Worm (Caenorhabditis elegans) whole organism, late embryonic: Measurements from ENCODE around the gene gop-2.

Experiments used
- C08G9.2 ChIP-seq: sonication (generic microtip); optimal IDR thresholded peaks from 2 replicates; lab custom pipeline; 2016; ENCODE audit warnings: mild to moderate bottlenecking, missing genetic modification characterization, moderate library complexity, missing compliant biosample characterization
- C38D4.7 ChIP-seq: fragments of 200-800 bp; sonication (Bioruptor generic); optimal IDR thresholded peaks from 2 replicates; lab custom pipeline; 2018; ENCODE audit warnings: mild to moderate bottlenecking, missing genetic modification characterization, moderate library complexity, missing compliant biosample characterization
- F13H6.1 ChIP-seq: sonication (generic microtip); optimal IDR thresholded peaks from 2 replicates; lab custom pipeline; 2016; ENCODE audit warnings: missing genetic modification characterization, missing compliant biosample characterization
- K02D7.2 ChIP-seq: sonication (generic microtip); optimal IDR thresholded peaks from 2 replicates; lab custom pipeline; 2017; ENCODE audit warnings: mild to moderate bottlenecking, missing genetic modification characterization, missing compliant biosample characterization
- K09A11.1 ChIP-seq: sonication (generic microtip); optimal IDR thresholded peaks from 2 replicates; lab custom pipeline; 2017; ENCODE audit warnings: antibody characterized with exemption, mild to moderate bottlenecking, missing genetic modification characterization, missing compliant biosample characterization; ENCODE audit not compliant: insufficient read depth
- Y22D7AL.16 ChIP-seq: sonication (generic microtip); optimal IDR thresholded peaks from 2 replicates; lab custom pipeline; 2016; ENCODE audit warnings: missing genetic modification characterization, missing compliant biosample characterization
- ama-1 ChIP-seq: fragments of 150-350 bp; optimal IDR thresholded peaks from 2 replicates; lab custom pipeline; 2014
- ceh-18 ChIP-seq: sonication (generic microtip); optimal IDR thresholded peaks from 2 replicates; lab custom pipeline; 2016; ENCODE audit warnings: missing genetic modification characterization, missing compliant biosample characterization
- ceh-19 ChIP-seq: fragments of 200-800 bp; sonication (Bioruptor generic); optimal IDR thresholded peaks from 2 replicates; lab custom pipeline; 2018; ENCODE audit warnings: mild to moderate bottlenecking, missing genetic modification characterization, missing compliant biosample characterization
- ceh-2 ChIP-seq: sonication (generic microtip); optimal IDR thresholded peaks from 2 replicates; lab custom pipeline; 2016; ENCODE audit warnings: missing genotype, missing genetic modification characterization, missing compliant biosample characterization
- ceh-24 ChIP-seq: sonication (generic microtip); optimal IDR thresholded peaks from 2 replicates; lab custom pipeline; 2016; ENCODE audit warnings: mild to moderate bottlenecking, missing genetic modification characterization, missing compliant biosample characterization
- ceh-31 ChIP-seq: sonication (generic microtip); optimal IDR thresholded peaks from 2 replicates; lab custom pipeline; 2016; ENCODE audit warnings: missing genetic modification characterization, missing compliant biosample characterization
- ceh-6 ChIP-seq: fragments of 200-800 bp; sonication (Bioruptor generic); optimal IDR thresholded peaks from 2 replicates; lab custom pipeline; 2018; ENCODE audit warnings: mild to moderate bottlenecking, missing genetic modification characterization, missing compliant biosample characterization
- che-1 ChIP-seq: sonication (generic microtip); optimal IDR thresholded peaks from 2 replicates; lab custom pipeline; 2016; ENCODE audit warnings: mild to moderate bottlenecking, missing genetic modification characterization, missing compliant biosample characterization
- dmd-4 ChIP-seq: sonication (generic microtip); optimal IDR thresholded peaks from 2 replicates; lab custom pipeline; 2016; ENCODE audit warnings: borderline replicate concordance, missing genetic modification characterization, missing compliant biosample characterization
- elt-2 ChIP-seq: sonication (generic microtip); optimal IDR thresholded peaks from 2 replicates; lab custom pipeline; 2016; ENCODE audit warnings: missing genetic modification reagents, missing genetic modification characterization, missing compliant biosample characterization
- ets-4 ChIP-seq: sonication (generic microtip); optimal IDR thresholded peaks from 2 replicates; lab custom pipeline; 2016; ENCODE audit warnings: missing genetic modification characterization, missing compliant biosample characterization
- fkh-10 ChIP-seq: fragments of 150-350 bp; optimal IDR thresholded peaks from 2 replicates; lab custom pipeline; 2014; ENCODE audit warnings: missing biosample characterization, missing genetic modification reagents, missing genetic modification characterization
- fkh-6 ChIP-seq: sonication (generic microtip); optimal IDR thresholded peaks from 2 replicates; lab custom pipeline; 2016; ENCODE audit warnings: missing genetic modification characterization, missing compliant biosample characterization
- gmeb-2 ChIP-seq: sonication (generic microtip); optimal IDR thresholded peaks from 2 replicates; lab custom pipeline; 2016; ENCODE audit warnings: missing genetic modification characterization, inconsistent platforms, missing compliant biosample characterization
- hlh-13 ChIP-seq: fragments of 200-800 bp; sonication (Bioruptor generic); optimal IDR thresholded peaks from 2 replicates; lab custom pipeline; 2018; ENCODE audit warnings: mild to moderate bottlenecking, missing genetic modification characterization, missing compliant biosample characterization
- hlh-15 ChIP-seq: sonication (generic microtip); optimal IDR thresholded peaks from 2 replicates; lab custom pipeline; 2016; ENCODE audit warnings: missing genetic modification characterization, missing compliant biosample characterization
- hlh-30 ChIP-seq: sonication (generic microtip); optimal IDR thresholded peaks from 2 replicates; lab custom pipeline; 2017; ENCODE audit warnings: antibody characterized with exemption, missing genetic modification characterization, missing compliant biosample characterization; ENCODE audit not compliant: insufficient read depth
- lim-6 ChIP-seq: sonication (generic microtip); optimal IDR thresholded peaks from 2 replicates; lab custom pipeline; 2016; ENCODE audit warnings: missing genetic modification characterization, missing compliant biosample characterization
- mec-3 ChIP-seq: sonication (generic microtip); optimal IDR thresholded peaks from 2 replicates; lab custom pipeline; 2016; ENCODE audit warnings: borderline replicate concordance, missing genetic modification characterization, missing compliant biosample characterization
- nfya-1 ChIP-seq: sonication (generic microtip); optimal IDR thresholded peaks from 2 replicates; lab custom pipeline; 2017; ENCODE audit warnings: missing genetic modification characterization, mild to moderate bottlenecking, missing compliant biosample characterization, antibody characterized with exemption, moderate library complexity
- nhr-11 ChIP-seq: fragments of 150-350 bp; optimal IDR thresholded peaks from 2 replicates; lab custom pipeline; 2014; ENCODE audit warnings: missing biosample characterization, missing genetic modification characterization
- nhr-232 ChIP-seq: sonication (generic microtip); optimal IDR thresholded peaks from 2 replicates; lab custom pipeline; 2016; ENCODE audit warnings: missing genetic modification characterization, missing compliant biosample characterization
- npax-4 ChIP-seq: sonication (generic microtip); optimal IDR thresholded peaks from 2 replicates; lab custom pipeline; 2016; ENCODE audit warnings: missing genetic modification characterization, missing compliant biosample characterization
- odd-2 ChIP-seq: sonication (generic microtip); optimal IDR thresholded peaks from 2 replicates; lab custom pipeline; 2017; ENCODE audit warnings: antibody characterized with exemption, mild to moderate bottlenecking, missing genetic modification characterization, missing compliant biosample characterization
- pag-3 ChIP-seq: sonication (generic microtip); optimal IDR thresholded peaks from 2 replicates; lab custom pipeline; 2016; ENCODE audit warnings: missing compliant biosample characterization, missing genetic modification characterization, borderline replicate concordance
- pat-9 ChIP-seq: fragments of 200-800 bp; sonication (Bioruptor generic); optimal IDR thresholded peaks from 2 replicates; lab custom pipeline; 2018; ENCODE audit warnings: mild to moderate bottlenecking, missing genetic modification characterization, moderate library complexity, missing compliant biosample characterization
- pha-2 ChIP-seq: sonication (generic microtip); optimal IDR thresholded peaks from 2 replicates; lab custom pipeline; 2017; ENCODE audit warnings: mild to moderate bottlenecking, missing genetic modification characterization, missing compliant biosample characterization
- pha-4 ChIP-seq: fragments of 150-350 bp; optimal IDR thresholded peaks from 2 replicates; lab custom pipeline; 2018; ENCODE audit warnings: missing biosample characterization, missing genetic modification reagents, missing genetic modification characterization
- pros-1 ChIP-seq: fragments of 150-350 bp; optimal IDR thresholded peaks from 2 replicates; lab custom pipeline; 2014; ENCODE audit warnings: missing biosample characterization, missing genetic modification reagents, missing genetic modification characterization
- ref-2 ChIP-seq: sonication (generic microtip); optimal IDR thresholded peaks from 2 replicates; lab custom pipeline; 2016; ENCODE audit warnings: missing genetic modification characterization, missing compliant biosample characterization
- rnt-1 ChIP-seq: sonication (generic microtip); optimal IDR thresholded peaks from 2 replicates; lab custom pipeline; 2016; ENCODE audit warnings: missing genetic modification characterization, missing compliant biosample characterization
- sdc-2 ChIP-seq: sonication (generic microtip); optimal IDR thresholded peaks from 2 replicates; lab custom pipeline; 2016; ENCODE audit warnings: missing genotype, missing genetic modification characterization, missing compliant biosample characterization
- sox-4 ChIP-seq: sonication (generic microtip); optimal IDR thresholded peaks from 2 replicates; lab custom pipeline; 2017; ENCODE audit warnings: mild to moderate bottlenecking, missing genetic modification characterization, inconsistent platforms, missing compliant biosample characterization
- tbx-2 ChIP-seq: sonication (generic microtip); optimal IDR thresholded peaks from 2 replicates; lab custom pipeline; 2016; ENCODE audit warnings: missing genetic modification characterization, missing compliant biosample characterization
- ttx-3 ChIP-seq: sonication (generic microtip); optimal IDR thresholded peaks from 2 replicates; lab custom pipeline; 2016; ENCODE audit warnings: missing genetic modification reagents, missing genetic modification characterization, missing compliant biosample characterization
- unc-3 ChIP-seq, 2 experiments: fragments of 200-800 bp in 1 of 2; sonication (Bioruptor generic) in 1 of 2; sonication (generic microtip) in 1 of 2; conservative IDR thresholded peaks in 1 of 2; optimal IDR thresholded peaks in 1 of 2; 2 replicates each; pipeline versions ENCODE4 v1.3.6 to Lab custom; 2016 to 2022; ENCODE audit warnings: missing compliant biosample characterization in 2 of 2, missing genetic modification characterization in 2 of 2, missing genetic modification reagents in 1 of 2
- unc-42 ChIP-seq: sonication (generic microtip); optimal IDR thresholded peaks from 2 replicates; lab custom pipeline; 2016; ENCODE audit warnings: missing genotype, missing genetic modification characterization, missing compliant biosample characterization
- unc-86 ChIP-seq: sonication (generic microtip); optimal IDR thresholded peaks from 2 replicates; lab custom pipeline; 2016; ENCODE audit warnings: missing genetic modification characterization, missing compliant biosample characterization
- zip-5 ChIP-seq: sonication (generic microtip); optimal IDR thresholded peaks from 2 replicates; lab custom pipeline; 2016; ENCODE audit warnings: missing genetic modification characterization, missing compliant biosample characterization

The gop-2 gene

DNA sequence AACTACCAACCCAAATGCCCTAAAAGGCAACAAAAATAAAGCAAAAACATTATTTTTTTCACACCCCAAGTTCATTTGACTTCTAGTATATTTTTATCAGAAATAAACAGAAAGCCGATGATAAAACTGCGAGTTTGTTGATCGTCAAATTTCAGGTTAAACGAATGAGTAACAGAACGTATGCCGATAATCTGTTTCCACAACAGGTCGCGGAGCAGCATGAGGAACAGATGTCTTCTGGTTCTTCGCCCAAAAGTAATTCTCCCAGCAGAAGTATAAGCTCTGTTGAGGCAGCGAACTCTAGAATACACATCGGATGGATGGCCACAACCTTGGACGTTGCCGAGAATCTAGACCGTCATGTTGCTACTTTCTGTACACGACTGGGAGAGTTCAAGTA is 28.4 kb upstream of the gop-2 start, which contains the start of gene prmt-5:
prmt-5 (plus strand) TSS at position 141 of the 400 bp plus-strand sequence.
- TF ChIP-seq tbx-2 (tag; lab: Kevin White, UChicago), result no peak
- no peak for TF ChIP-seq fkh-10 (GFP tag; lab: Kevin White, UChicago)
- TF ChIP-seq rnt-1 (tag; lab: Kevin White, UChicago), result no peak
- no peak for TF ChIP-seq ceh-31
- no peak for TF ChIP-seq pha-2 (tag; lab: Kevin White, UChicago)

DNA sequence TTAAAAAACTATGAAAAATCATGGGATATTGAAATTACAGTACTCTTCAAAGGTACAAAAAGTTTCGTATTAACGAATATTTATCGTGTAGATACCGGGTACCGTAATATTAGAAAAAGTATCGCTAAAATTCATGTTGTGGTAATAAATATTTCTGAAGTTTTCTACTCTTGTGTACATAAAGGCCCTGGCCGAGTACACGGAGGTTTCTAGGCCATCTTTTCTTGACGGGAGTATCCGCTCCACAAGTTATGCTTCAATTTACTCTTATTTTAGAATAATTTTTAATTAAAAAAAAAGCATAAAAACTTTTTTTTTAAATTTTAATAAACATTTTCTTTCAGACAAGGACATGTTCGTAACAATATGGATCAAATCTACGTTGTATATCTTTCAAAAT is 25.7 kb upstream of the gop-2 start:
- TF ChIP-seq lim-6 (no peak), Y22D7AL.16 (tag; lab: Kevin White, UChicago) (no peak), npax-4 (tag; lab: Kevin White, UChicago) (no peak), unc-3 (GFP tag; conservative IDR thresholded peaks at IDR 0.05; lab: Robert Waterston, UW) (no peak), unc-3 (tag; optimal IDR thresholded peaks at IDR 0.05; lab: Kevin White, UChicago) (no peak), ceh-24 (tag; lab: Kevin White, UChicago) (no peak), ceh-19 (no peak), hlh-15 (no peak), unc-86 (tag; lab: Kevin White, UChicago) (no peak), elt-2 (no peak), ceh-6 (GFP tag; lab: Kevin White, UChicago) (no peak), nfya-1 (tag; lab: Kevin White, UChicago) (no peak), ets-4 (tag; lab: Kevin White, UChicago) (no peak), che-1 (tag; lab: Kevin White, UChicago) (no peak), pros-1 (tag; lab: Kevin White, UChicago) (no peak), nhr-232 (tag; lab: Kevin White, UChicago) (no peak), K09A11.1 (tag; lab: Kevin White, UChicago) (no peak), rnt-1 (tag; lab: Kevin White, UChicago) (no peak), nhr-11 (tag; lab: Kevin White, UChicago) (no peak), pha-4 (no peak)

DNA sequence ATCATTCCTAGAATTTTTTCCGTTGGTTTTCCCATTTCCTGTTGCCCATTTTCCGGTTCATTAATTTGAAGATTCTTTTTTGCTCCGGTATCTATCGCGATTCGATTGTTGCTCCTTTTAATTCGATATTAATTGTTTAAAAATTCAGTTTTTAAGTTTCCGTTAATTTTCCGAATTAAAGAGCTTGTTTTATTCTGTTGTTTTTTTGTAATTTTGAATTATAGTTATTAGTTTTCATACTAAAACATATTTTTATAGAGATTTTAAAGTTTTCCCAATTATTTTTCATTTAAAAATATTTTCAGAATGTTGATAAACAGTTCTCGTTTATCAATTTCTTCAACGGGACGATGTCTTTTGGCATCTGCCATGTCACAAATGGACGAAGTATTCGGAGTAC is 24.5 kb upstream of the gop-2 start, which contains the start of gene mrps-26:
mrps-26 (plus strand) TSS at position 301 of the 400 bp plus-strand sequence.
- no peak for TF ChIP-seq ref-2 (tag; lab: Kevin White, UChicago)
- no peak for TF ChIP-seq gmeb-2
- TF ChIP-seq C08G9.2 (tag; lab: Kevin White, UChicago), result no peak
- no peak for TF ChIP-seq ets-4 (tag; lab: Kevin White, UChicago)
- TF ChIP-seq Y22D7AL.16 (tag; lab: Kevin White, UChicago), result no peak
- TF ChIP-seq ama-1 (lab: Kevin White, UChicago), result no peak
- no peak for TF ChIP-seq mec-3 (tag; lab: Kevin White, UChicago)
- no peak for TF ChIP-seq sdc-2
- TF ChIP-seq ttx-3, result no peak
- no peak for TF ChIP-seq unc-42 (tag; lab: Kevin White, UChicago)
- no peak for TF ChIP-seq hlh-13 (GFP tag; lab: Kevin White, UChicago)
- TF ChIP-seq pag-3 (tag; lab: Kevin White, UChicago), result no peak
- TF ChIP-seq F13H6.1, result no peak
- TF ChIP-seq hlh-30, result no peak
- no peak for TF ChIP-seq odd-2
- TF ChIP-seq ceh-2, result no peak
- no peak for TF ChIP-seq elt-2
- no peak for TF ChIP-seq fkh-6 (tag; lab: Kevin White, UChicago)
- TF ChIP-seq ceh-19, result no peak
- TF ChIP-seq, all 69 proteins: peak for 0

DNA sequence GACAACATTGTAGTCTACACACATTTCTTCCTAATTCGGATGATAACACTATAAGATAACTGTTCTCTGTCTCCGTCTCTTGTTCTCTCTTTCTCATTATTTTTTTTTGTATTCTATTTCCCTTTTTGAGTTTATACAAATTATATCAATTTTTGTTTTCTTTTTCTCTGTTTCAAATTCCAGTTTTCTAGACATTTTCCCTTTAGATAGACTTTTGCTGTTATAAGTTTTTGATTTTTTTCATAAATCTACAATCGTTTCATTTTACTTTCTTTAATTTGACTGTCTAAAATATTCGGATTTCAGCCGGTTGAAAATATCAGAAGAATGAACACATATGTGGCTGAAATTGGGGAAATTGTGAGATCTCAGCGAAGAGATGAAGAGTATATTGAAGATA is 22.7 kb upstream of the gop-2 start, which contains the start of gene prx-10:
prx-10 (plus strand) TSS at position 301 of the 400 bp plus-strand sequence.
- TF ChIP-seq pag-3 (tag; lab: Kevin White, UChicago), result no peak
- no peak for TF ChIP-seq ceh-19
- no peak for TF ChIP-seq zip-5 (tag; lab: Kevin White, UChicago)
- TF ChIP-seq K02D7.2 (tag; lab: Kevin White, UChicago), result no peak
- no peak for TF ChIP-seq che-1 (tag; lab: Kevin White, UChicago)
- no peak for TF ChIP-seq ceh-18 (tag; lab: Kevin White, UChicago)
- TF ChIP-seq pat-9, result no peak
- no peak for TF ChIP-seq unc-42 (tag; lab: Kevin White, UChicago)
- TF ChIP-seq unc-3 (GFP tag; conservative IDR thresholded peaks at IDR 0.05; lab: Robert Waterston, UW), result no peak
- no peak for TF ChIP-seq unc-3 (tag; optimal IDR thresholded peaks at IDR 0.05; lab: Kevin White, UChicago)
- no peak for TF ChIP-seq ceh-31
- no peak for TF ChIP-seq ceh-24 (tag; lab: Kevin White, UChicago)
- TF ChIP-seq nfya-1 (tag; lab: Kevin White, UChicago), result no peak
- no peak for TF ChIP-seq lim-6
- no peak for TF ChIP-seq sdc-2
- no peak for TF ChIP-seq C38D4.7
- TF ChIP-seq dmd-4 (tag; lab: Kevin White, UChicago), result no peak
- TF ChIP-seq sox-4 (tag; lab: Kevin White, UChicago), result no peak
- TF ChIP-seq K09A11.1 (tag; lab: Kevin White, UChicago), result no peak
- no peak for TF ChIP-seq pros-1 (tag; lab: Kevin White, UChicago)
- TF ChIP-seq, all 69 proteins: peak for 0
